Fruit fly (Drosophila melanogaster) whole organism, embryonic: Measurements from ENCODE around the gene miple1.

Experiments
- Awh ChIP-seq: fragments of 200-800 bp; sonication (Bioruptor generic); IDR thresholded peaks from 2 replicates; pipeline ENCODE4, ENCODE4 v1.3.6; 2022; ENCODE audit warnings: missing biosample characterization, missing genetic modification characterization
- CG14710 ChIP-seq: fragments of 200-800 bp; sonication (Bioruptor generic); optimal IDR thresholded peaks from 3 replicates; lab custom pipeline; 2019; ENCODE audit warnings: missing biosample characterization, mild to moderate bottlenecking, missing genetic modification characterization, moderate library complexity
- CG15011 ChIP-seq: fragments of 200-800 bp; sonication (Bioruptor generic); optimal IDR thresholded peaks from 3 replicates; lab custom pipeline; 2018; ENCODE audit warnings: missing biosample characterization, mild to moderate bottlenecking, missing genetic modification characterization
- CG15601 ChIP-seq: fragments of 200-800 bp; sonication (Bioruptor generic); optimal IDR thresholded peaks from 3 replicates; lab custom pipeline; 2019; ENCODE audit warnings: missing biosample characterization, mild to moderate bottlenecking, missing genetic modification characterization, moderate library complexity
- CG17186 ChIP-seq: fragments of 200-800 bp; sonication (Bioruptor generic); optimal IDR thresholded peaks from 3 replicates; lab custom pipeline; 2017; ENCODE audit warnings: missing biosample characterization, missing genetic modification reagents, missing genetic modification characterization
- CG17359 ChIP-seq: fragments of 200-800 bp; sonication (Bioruptor generic); optimal IDR thresholded peaks from 3 replicates; lab custom pipeline; 2018; ENCODE audit warnings: missing biosample characterization, mild to moderate bottlenecking, missing genetic modification characterization, moderate library complexity
- CG17802 ChIP-seq: fragments of 200-800 bp; sonication (Bioruptor generic); optimal IDR thresholded peaks from 2 replicates; lab custom pipeline; 2018; ENCODE audit warnings: missing biosample characterization, mild to moderate bottlenecking, missing genetic modification characterization, moderate library complexity
- CG1792 ChIP-seq: fragments of 200-800 bp; sonication (Bioruptor generic); optimal IDR thresholded peaks from 2 replicates; lab custom pipeline; 2016; ENCODE audit warnings: missing biosample characterization, missing genetic modification characterization
- CG18011 ChIP-seq: fragments of 200-800 bp; sonication (Bioruptor generic); optimal IDR thresholded peaks from 2 replicates; lab custom pipeline; 2017; ENCODE audit warnings: missing biosample characterization, missing genetic modification characterization, mild to moderate bottlenecking, moderate library complexity, missing genotype
- CG31365 ChIP-seq: fragments of 200-800 bp; sonication (Bioruptor generic); optimal IDR thresholded peaks from 2 replicates; lab custom pipeline; 2018; ENCODE audit warnings: missing biosample characterization, mild to moderate bottlenecking, missing genetic modification characterization
- CG31441 ChIP-seq: fragments of 200-800 bp; sonication (Bioruptor generic); IDR thresholded peaks from 2 replicates; pipeline ENCODE4 v1.3.6; 2022; ENCODE audit warnings: missing biosample characterization, missing genetic modification characterization
- CG34376 ChIP-seq: fragments of 200-800 bp; sonication (Bioruptor generic); optimal IDR thresholded peaks from 2 replicates; lab custom pipeline; 2018; ENCODE audit warnings: missing biosample characterization, mild to moderate bottlenecking, missing genetic modification characterization
- CG34422 ChIP-seq: fragments of 200-800 bp; sonication (Bioruptor generic); IDR thresholded peaks from 3 replicates; pipeline ENCODE4 v1.3.6; 2022; ENCODE audit warnings: missing biosample characterization, missing genetic modification characterization
- CG5180 ChIP-seq: fragments of 200-800 bp; sonication (Bioruptor generic); optimal IDR thresholded peaks from 3 replicates; lab custom pipeline; 2017; ENCODE audit warnings: missing biosample characterization, missing genetic modification characterization, mild to moderate bottlenecking, moderate library complexity, missing genetic modification reagents
- CG6254 ChIP-seq: fragments of 200-800 bp; sonication (Bioruptor generic); optimal IDR thresholded peaks from 3 replicates; lab custom pipeline; 2017; ENCODE audit warnings: mild to moderate bottlenecking, missing biosample characterization, missing genetic modification reagents, missing genetic modification characterization
- CG6854 ChIP-seq: fragments of 200-800 bp; sonication (Bioruptor generic); optimal IDR thresholded peaks from 3 replicates; lab custom pipeline; 2017; ENCODE audit warnings: missing biosample characterization, mild to moderate bottlenecking, missing genetic modification characterization
- CG7839 ChIP-seq: fragments of 200-800 bp; sonication (Bioruptor generic); optimal IDR thresholded peaks from 3 replicates; lab custom pipeline; 2018; ENCODE audit warnings: missing biosample characterization, mild to moderate bottlenecking, missing genetic modification characterization, moderate library complexity
- CG8281 ChIP-seq: fragments of 200-800 bp; sonication (Bioruptor generic); optimal IDR thresholded peaks from 2 replicates; lab custom pipeline; 2018; ENCODE audit warnings: missing biosample characterization, mild to moderate bottlenecking, missing genetic modification characterization, moderate library complexity
- CG8359 ChIP-seq: fragments of 200-800 bp; sonication (Bioruptor generic); optimal IDR thresholded peaks from 2 replicates; lab custom pipeline; 2017; ENCODE audit warnings: missing biosample characterization, mild to moderate bottlenecking, missing genetic modification characterization, borderline replicate concordance
- CG9215 ChIP-seq: fragments of 200-800 bp; sonication (Bioruptor generic); IDR thresholded peaks from 2 replicates; pipeline ENCODE4 v1.3.6; 2022; ENCODE audit warnings: missing biosample characterization, missing genetic modification characterization
- Deaf1 ChIP-seq: fragments of 200-800 bp; optimal IDR thresholded peaks from 3 replicates; lab custom pipeline; 2019; ENCODE audit warnings: missing biosample characterization, mild to moderate bottlenecking, missing genetic modification characterization, moderate library complexity
- Dek ChIP-seq: fragments of 200-800 bp; sonication (Bioruptor generic); optimal IDR thresholded peaks from 3 replicates; lab custom pipeline; 2019; ENCODE audit warnings: missing biosample characterization, mild to moderate bottlenecking, missing genetic modification characterization, moderate library complexity
- ERR ChIP-seq: fragments of 200-800 bp; sonication (Bioruptor generic); optimal IDR thresholded peaks from 2 replicates; lab custom pipeline; 2016; ENCODE audit warnings: missing biosample characterization, missing genetic modification characterization
- Gug ChIP-seq: fragments of 200-800 bp; sonication (Bioruptor generic); IDR thresholded peaks from 4 replicates; pipeline ENCODE4 v1.3.6; 2022; ENCODE audit warnings: missing biosample characterization, missing genetic modification characterization
- HHEX ChIP-seq: fragments of 200-800 bp; sonication (Bioruptor generic); optimal IDR thresholded peaks from 3 replicates; lab custom pipeline; 2017; ENCODE audit warnings: missing biosample characterization, mild to moderate bottlenecking, missing genetic modification characterization, missing genetic modification reagents
- HLH3B ChIP-seq: fragments of 200-800 bp; sonication (Bioruptor generic); IDR thresholded peaks from 2 replicates; pipeline ENCODE4 v1.3.6; 2022; ENCODE audit warnings: missing biosample characterization, missing genetic modification characterization
- HmgD ChIP-seq: fragments of 200-800 bp; sonication (Bioruptor generic); optimal IDR thresholded peaks from 3 replicates; lab custom pipeline; 2016; ENCODE audit warnings: missing biosample characterization, missing genetic modification characterization
- MBD-R2 ChIP-seq: fragments of 200-800 bp; sonication (Bioruptor generic); IDR thresholded peaks from 2 replicates; pipeline ENCODE4 v1.3.6; 2022; ENCODE audit warnings: missing biosample characterization, missing genetic modification characterization
- PHDP ChIP-seq: fragments of 200-800 bp; sonication (Bioruptor generic); optimal IDR thresholded peaks from 3 replicates; lab custom pipeline; 2018; ENCODE audit warnings: missing biosample characterization, mild to moderate bottlenecking, missing genetic modification characterization, moderate library complexity
- Ravus ChIP-seq: fragments of 200-800 bp; sonication (Bioruptor generic); IDR thresholded peaks from 2 replicates; pipeline ENCODE4 v1.3.6; 2022; ENCODE audit warnings: missing biosample characterization, missing genetic modification characterization
- Sox102F ChIP-seq: fragments of 200-800 bp; sonication (Bioruptor generic); optimal IDR thresholded peaks from 2 replicates; lab custom pipeline; 2018; ENCODE audit warnings: missing biosample characterization, mild to moderate bottlenecking, missing genetic modification characterization, moderate library complexity
- Spps ChIP-seq: fragments of 200-800 bp; sonication (Bioruptor generic); optimal IDR thresholded peaks from 2 replicates; lab custom pipeline; 2018; ENCODE audit warnings: missing biosample characterization, mild to moderate bottlenecking, missing genetic modification characterization
- amos ChIP-seq: fragments of 200-800 bp; sonication (Bioruptor generic); IDR thresholded peaks from 2 replicates; pipeline ENCODE4 v1.3.6; 2022; ENCODE audit warnings: missing biosample characterization, missing genetic modification characterization; ENCODE audit not compliant: partially characterized antibody
- ase ChIP-seq: fragments of 200-800 bp; sonication (Bioruptor generic); IDR thresholded peaks from 3 replicates; pipeline ENCODE4 v1.3.6; 2022; ENCODE audit warnings: missing biosample characterization, missing genetic modification characterization
- cato ChIP-seq: fragments of 200-800 bp; sonication (Bioruptor generic); optimal IDR thresholded peaks from 2 replicates; lab custom pipeline; 2016; ENCODE audit warnings: missing biosample characterization, missing genetic modification characterization, borderline replicate concordance
- crc ChIP-seq: fragments of 200-800 bp; sonication (Bioruptor generic); optimal IDR thresholded peaks from 2 replicates; lab custom pipeline; 2016; ENCODE audit warnings: missing biosample characterization, missing genetic modification characterization
- cwo ChIP-seq: fragments of 200-800 bp; sonication (Bioruptor generic); optimal IDR thresholded peaks from 3 replicates; lab custom pipeline; 2017; ENCODE audit warnings: missing biosample characterization, missing genetic modification characterization, mild to moderate bottlenecking, moderate library complexity, missing genetic modification reagents
- dm ChIP-seq: fragments of 200-800 bp; sonication (Bioruptor generic); optimal IDR thresholded peaks from 3 replicates; lab custom pipeline; 2016; ENCODE audit warnings: missing biosample characterization, missing genetic modification characterization
- ftz-f1 ChIP-seq: fragments of 200-800 bp; sonication (Bioruptor generic); optimal IDR thresholded peaks from 2 replicates; lab custom pipeline; 2016; ENCODE audit warnings: missing biosample characterization, missing genetic modification characterization
- ham ChIP-seq: fragments of 200-800 bp; sonication (Bioruptor generic); IDR thresholded peaks from 2 replicates; pipeline ENCODE4 v1.3.6; 2022; ENCODE audit warnings: missing biosample characterization, missing genetic modification characterization
- insv ChIP-seq, 2 experiments: fragments of 200-800 bp; sonication (Bioruptor generic); optimal IDR thresholded peaks; 3 replicates each; lab custom pipeline; 2016 to 2018; ENCODE audit warnings: missing biosample characterization in 2 of 2, missing genetic modification characterization in 2 of 2
- mirr ChIP-seq: fragments of 200-800 bp; sonication (Bioruptor generic); optimal IDR thresholded peaks from 3 replicates; lab custom pipeline; 2018; ENCODE audit warnings: missing biosample characterization, mild to moderate bottlenecking, missing genetic modification characterization
- pfk ChIP-seq: fragments of 200-800 bp; sonication (Bioruptor generic); optimal IDR thresholded peaks from 2 replicates; lab custom pipeline; 2018; ENCODE audit warnings: missing biosample characterization, mild to moderate bottlenecking, missing genetic modification characterization, moderate library complexity
- rib ChIP-seq: fragments of 200-800 bp; sonication (Bioruptor generic); IDR thresholded peaks from 2 replicates; pipeline ENCODE4 v1.3.6; 2022; ENCODE audit warnings: missing biosample characterization, missing genetic modification characterization
- run ChIP-seq: fragments of 200-800 bp; sonication (Bioruptor generic); optimal IDR thresholded peaks from 3 replicates; lab custom pipeline; 2018; ENCODE audit warnings: missing biosample characterization, mild to moderate bottlenecking, missing genetic modification characterization
- salm ChIP-seq: fragments of 200-800 bp; sonication (Bioruptor generic); optimal IDR thresholded peaks from 2 replicates; lab custom pipeline; 2018; ENCODE audit warnings: missing biosample characterization, mild to moderate bottlenecking, missing genetic modification characterization
- tll ChIP-seq, 2 experiments: fragments of 200-800 bp in 1 of 2; fragments of >200 bp in 1 of 2; sonication (Bioruptor generic) in 1 of 2; optimal IDR thresholded peaks; 2 replicates each; lab custom pipeline; 2017 to 2019; ENCODE audit warnings: missing biosample characterization in 2 of 2, missing genetic modification characterization in 2 of 2, mild to moderate bottlenecking in 1 of 2, moderate library complexity in 1 of 2
- unc-4 ChIP-seq: fragments of 200-800 bp; sonication (Bioruptor generic); IDR thresholded peaks from 2 replicates; pipeline ENCODE4 v1.3.6; 2022; ENCODE audit warnings: missing biosample characterization, missing genetic modification characterization; ENCODE audit not compliant: partially characterized antibody

miple1 gene

dm6 chr3L:270760-271500 lies 3.8 kb downstream of the miple1 start, which contains the start of gene miple2 (continued):
- TF ChIP-seq run: no peak
- no peak for TF ChIP-seq Sox102F (GFP tag; lab: Kevin White, UChicago)
- TF ChIP-seq pfk (GFP tag; lab: Kevin White, UChicago): peak; percentile 66
- peak; percentile 69 for TF ChIP-seq CG34376 (GFP tag; lab: Kevin White, UChicago)
- no peak; the same call in 1 of the 2 replicates for TF ChIP-seq amos (GFP tag; lab: Robert Waterston, UW)
- peak; percentile 55 for TF ChIP-seq CG14710
- peak; percentile 6 for TF ChIP-seq Spps (tag; lab: Kevin White, UChicago)
- peak; percentile 44 for TF ChIP-seq dm (GFP tag; lab: Kevin White, UChicago)
- no peak for TF ChIP-seq salm (tag; lab: Kevin White, UChicago)
- peak in 1 of 2 experiments; percentile 3 for TF ChIP-seq insv (GFP tag; optimal IDR thresholded peaks at IDR 0.05; lab: Kevin White, UChicago)
- no peak; the same call in 1 of the 2 replicates for TF ChIP-seq CG31441 (GFP tag; lab: Robert Waterston, UW)
- peak; percentile 19 for TF ChIP-seq crc (GFP tag; lab: Kevin White, UChicago)
- peak; percentile 53 for TF ChIP-seq PHDP (tag; lab: Kevin White, UChicago)
- TF ChIP-seq cato (GFP tag; lab: Kevin White, UChicago): no peak
- no peak for TF ChIP-seq ham (GFP tag; lab: Robert Waterston, UW)
- no peak for TF ChIP-seq Gug (GFP tag; lab: Robert Waterston, UW)
- TF ChIP-seq CG17802: no peak
- peak; percentile 31 for TF ChIP-seq CG6854 (GFP tag; lab: Kevin White, UChicago)
- peak; percentile 56 for TF ChIP-seq HHEX (GFP tag; lab: Kevin White, UChicago)
- TF ChIP-seq Deaf1: peak; percentile 32
- peak; percentile 15 for TF ChIP-seq CG8281
- TF ChIP-seq CG15011 (GFP tag; lab: Kevin White, UChicago): peak; percentile 37
- peak; percentile 21 for TF ChIP-seq ERR
- TF ChIP-seq mirr (GFP tag; lab: Kevin White, UChicago): peak; percentile 83
- TF ChIP-seq Ravus (GFP tag; lab: Robert Waterston, UW): no peak
- TF ChIP-seq CG6254 (GFP tag; lab: Kevin White, UChicago): peak; percentile 55
- no peak for TF ChIP-seq CG34422
- peak; percentile 38 for TF ChIP-seq CG18011 (GFP tag; lab: Kevin White, UChicago)
- peak; percentile 32 for TF ChIP-seq cwo (GFP tag; lab: Kevin White, UChicago)
- peak; percentile 72 for TF ChIP-seq CG15601 (tag; lab: Kevin White, UChicago)
- TF ChIP-seq ftz-f1 (GFP tag; lab: Kevin White, UChicago): no peak
- no peak for TF ChIP-seq ase
- TF ChIP-seq HmgD (GFP tag; lab: Kevin White, UChicago): no peak
- TF ChIP-seq CG8359 (GFP tag; lab: Kevin White, UChicago): no peak
- TF ChIP-seq HLH3B (GFP tag; lab: Robert Waterston, UW): no peak
- TF ChIP-seq MBD-R2: no peak
- TF ChIP-seq CG31365 (tag; lab: Kevin White, UChicago): peak; percentile 27
- TF ChIP-seq CG7839 (tag; lab: Kevin White, UChicago): no peak
- TF ChIP-seq unc-4 (GFP tag; lab: Robert Waterston, UW): no peak
- no peak for TF ChIP-seq Dek (tag; lab: Kevin White, UChicago)
- peak in 1 of 2 experiments; percentile 72 for TF ChIP-seq tll (GFP tag; optimal IDR thresholded peaks at IDR 0.05; lab: Kevin White, UChicago)
- peak; percentile 26 for TF ChIP-seq CG17359 (tag; lab: Kevin White, UChicago)
- TF ChIP-seq CG5180: peak; percentile 43
- no peak for TF ChIP-seq CG17186 (GFP tag; lab: Kevin White, UChicago)
- 0 out of 2 replicates have a peak, but pooled peaks have one; percentile 31 for TF ChIP-seq Awh (GFP tag; lab: Robert Waterston, UW)
- TF ChIP-seq CG1792 (GFP tag; lab: Kevin White, UChicago): peak; percentile 40
- TF ChIP-seq rib (GFP tag; lab: Robert Waterston, UW): 0 out of 2 replicates have a peak, but pooled peaks have one; percentile 38
- no peak for TF ChIP-seq CG9215 (GFP tag; lab: Robert Waterston, UW)
